Fruit fly (Drosophila melanogaster): ENCODE results near the gene CG31021.

DNA sequence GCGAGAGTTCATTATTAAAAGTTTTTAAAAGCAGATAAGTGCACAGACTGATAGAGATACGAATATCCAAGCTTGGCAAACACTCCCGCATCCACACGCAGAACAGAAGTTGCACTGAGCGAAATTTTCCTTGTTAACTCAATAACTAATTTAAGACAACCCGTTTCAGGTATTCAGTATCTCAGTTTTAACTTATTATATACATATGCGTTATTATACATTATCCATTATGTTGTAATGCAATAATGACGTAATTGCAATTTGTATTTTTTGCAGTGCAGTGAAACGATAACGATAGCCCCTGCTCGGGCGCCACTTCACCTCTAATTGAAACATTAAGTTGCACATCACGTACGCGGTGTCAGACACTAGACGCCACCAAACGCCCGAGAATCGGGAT lies 41.2 kb downstream of the CG31021 start:
- no peak for TF ChIP-seq psq (optimal IDR thresholded peaks at IDR 0.05)
- TF ChIP-seq pan (optimal IDR thresholded peaks at IDR 0.05): no peak
- no peak for TF ChIP-seq CG8478 (optimal IDR thresholded peaks at IDR 0.05)
- TF ChIP-seq EcR (GFP tag; optimal IDR thresholded peaks at IDR 0.05): no peak
- TF ChIP-seq usp (GFP tag; optimal IDR thresholded peaks at IDR 0.05): no peak
- TF ChIP-seq Dll (optimal IDR thresholded peaks at IDR 0.05): no peak

All from whole organism.